Worm (Caenorhabditis elegans) whole organism, young adult: ENCODE measurements around the gene mrp-4.

Source experiments
- C06A6.2 ChIP-seq: fragments of 200-800 bp; sonication (Bioruptor generic); conservative IDR thresholded peaks from 2 replicates; pipeline ENCODE4 v1.3.6; 2022; ENCODE audit warnings: missing genetic modification characterization, missing compliant biosample characterization
- F22D6.2 ChIP-seq: sonication (generic microtip); optimal IDR thresholded peaks from 2 replicates; lab custom pipeline; 2016; ENCODE audit warnings: mild to moderate bottlenecking, missing genetic modification characterization, missing compliant biosample characterization
- F23B12.7 ChIP-seq: sonication (generic microtip); optimal IDR thresholded peaks from 2 replicates; lab custom pipeline; 2017; ENCODE audit warnings: missing genetic modification characterization, mild to moderate bottlenecking, missing compliant biosample characterization, antibody characterized with exemption, moderate library complexity; ENCODE audit not compliant: insufficient read depth
- F49E8.2 ChIP-seq: sonication (generic microtip); optimal IDR thresholded peaks from 3 replicates; lab custom pipeline; 2017; ENCODE audit warnings: missing genetic modification characterization, mild to moderate bottlenecking, missing compliant biosample characterization, antibody characterized with exemption, moderate library complexity; ENCODE audit not compliant: insufficient read depth
- F55B11.4 ChIP-seq: sonication (generic microtip); optimal IDR thresholded peaks from 2 replicates; lab custom pipeline; 2016; ENCODE audit warnings: missing compliant biosample characterization, missing genetic modification characterization, borderline replicate concordance; ENCODE audit not compliant: insufficient read depth
- F57C9.4 ChIP-seq: sonication (generic microtip); optimal IDR thresholded peaks from 2 replicates; lab custom pipeline; 2017; ENCODE audit warnings: mild to moderate bottlenecking, missing genetic modification characterization, missing compliant biosample characterization
- T07F8.4 ChIP-seq: sonication (generic microtip); optimal IDR thresholded peaks from 2 replicates; lab custom pipeline; 2016; ENCODE audit warnings: mild to moderate bottlenecking, missing genetic modification characterization, moderate library complexity, missing compliant biosample characterization
- Y56A3A.18 ChIP-seq: fragments of 200-800 bp; sonication (Bioruptor generic); IDR thresholded peaks from 2 replicates; pipeline ENCODE4 v1.3.6; 2022; ENCODE audit warnings: missing genetic modification reagents, missing genetic modification characterization, missing compliant biosample characterization
- Y67H2A.10 ChIP-seq: fragments of 200-800 bp; sonication (Bioruptor generic); conservative IDR thresholded peaks from 2 replicates; pipeline ENCODE4 v1.3.6; 2022; ENCODE audit warnings: missing genetic modification reagents, missing genetic modification characterization, missing compliant biosample characterization
- aptf-2 ChIP-seq: fragments of 200-800 bp; sonication (Bioruptor generic); conservative IDR thresholded peaks from 2 replicates; pipeline ENCODE4 v1.3.6; 2022; ENCODE audit warnings: missing genetic modification reagents, missing genetic modification characterization, missing compliant biosample characterization
- aptf-3 ChIP-seq: fragments of 200-800 bp; sonication (Bioruptor generic); IDR thresholded peaks from 2 replicates; pipeline ENCODE4 v1.3.6; 2022; ENCODE audit warnings: missing genetic modification characterization, missing compliant biosample characterization
- attf-3 ChIP-seq: fragments of 200-800 bp; sonication (Bioruptor generic); conservative IDR thresholded peaks from 2 replicates; pipeline ENCODE4 v1.3.6; 2022; ENCODE audit warnings: missing genetic modification reagents, missing genetic modification characterization, missing compliant biosample characterization
- attf-6 ChIP-seq: fragments of 200-800 bp; sonication (Bioruptor generic); IDR thresholded peaks from 2 replicates; pipeline ENCODE4 v1.3.6; 2022; ENCODE audit warnings: missing genetic modification reagents, missing genetic modification characterization, missing compliant biosample characterization
- bed-2 ChIP-seq: fragments of 200-800 bp; sonication (Bioruptor generic); IDR thresholded peaks from 2 replicates; pipeline ENCODE4 v1.3.6; 2022; ENCODE audit warnings: missing genetic modification reagents, missing genetic modification characterization, missing compliant biosample characterization
- ceh-100 ChIP-seq: fragments of 200-800 bp; sonication (Bioruptor generic); IDR thresholded peaks from 2 replicates; pipeline ENCODE4 v1.3.6; 2022; ENCODE audit warnings: missing genetic modification reagents, missing genetic modification characterization, missing compliant biosample characterization
- ceh-40 ChIP-seq: fragments of 200-800 bp; sonication (Bioruptor generic); IDR thresholded peaks from 2 replicates; pipeline ENCODE4 v1.3.6; 2022; ENCODE audit warnings: missing genetic modification characterization, missing compliant biosample characterization
- ceh-79 ChIP-seq: sonication (generic microtip); optimal IDR thresholded peaks from 2 replicates; lab custom pipeline; 2017; ENCODE audit warnings: mild to moderate bottlenecking, missing genetic modification characterization, missing compliant biosample characterization
- ceh-91 ChIP-seq: fragments of 200-800 bp; sonication (Bioruptor generic); IDR thresholded peaks from 2 replicates; pipeline ENCODE4 v1.3.6; 2022; ENCODE audit warnings: missing genetic modification reagents, missing genetic modification characterization, missing compliant biosample characterization
- dpff-1 ChIP-seq: sonication (generic microtip); optimal IDR thresholded peaks from 2 replicates; lab custom pipeline; 2017; ENCODE audit warnings: mild to moderate bottlenecking, missing genetic modification characterization, missing compliant biosample characterization
- dpl-1 ChIP-seq: fragments of 150-350 bp; optimal IDR thresholded peaks from 2 replicates; lab custom pipeline; 2014; ENCODE audit warnings: missing biosample characterization, missing genetic modification reagents, missing genetic modification characterization
- efl-1 ChIP-seq: fragments of 150-350 bp; optimal IDR thresholded peaks from 2 replicates; lab custom pipeline; 2014; ENCODE audit warnings: missing biosample characterization, missing genetic modification reagents, missing genetic modification characterization
- ekl-4 ChIP-seq: fragments of 200-800 bp; sonication (Bioruptor generic); IDR thresholded peaks from 2 replicates; pipeline ENCODE4 v1.3.6; 2022; ENCODE audit warnings: missing genetic modification reagents, missing genetic modification characterization, missing compliant biosample characterization
- fkh-3 ChIP-seq: sonication (generic microtip); optimal IDR thresholded peaks from 2 replicates; lab custom pipeline; 2016; ENCODE audit warnings: mild to moderate bottlenecking, missing genetic modification characterization, missing compliant biosample characterization
- gei-17 ChIP-seq: fragments of 200-800 bp; sonication (Bioruptor generic); optimal IDR thresholded peaks from 2 replicates; lab custom pipeline; 2018; ENCODE audit warnings: mild to moderate bottlenecking, missing genetic modification characterization, missing compliant biosample characterization
- him-1 ChIP-seq: sonication (generic microtip); optimal IDR thresholded peaks from 2 replicates; lab custom pipeline; 2016; ENCODE audit warnings: missing genotype, missing genetic modification reagents, missing genetic modification characterization, missing compliant biosample characterization
- lin-26 ChIP-seq: fragments of 200-800 bp; sonication (Bioruptor generic); IDR thresholded peaks from 2 replicates; pipeline ENCODE4 v1.3.6; 2022; ENCODE audit warnings: missing genetic modification reagents, missing genetic modification characterization, missing compliant biosample characterization
- madf-3 ChIP-seq: fragments of 200-800 bp; sonication (Bioruptor generic); IDR thresholded peaks from 2 replicates; pipeline ENCODE4 v1.3.6; 2022; ENCODE audit warnings: missing genetic modification reagents, missing genetic modification characterization, missing compliant biosample characterization
- madf-6 ChIP-seq: fragments of 200-800 bp; sonication (Bioruptor generic); IDR thresholded peaks from 2 replicates; pipeline ENCODE4 v1.3.6; 2022; ENCODE audit warnings: missing genetic modification reagents, missing genetic modification characterization, missing compliant biosample characterization
- madf-8 ChIP-seq: fragments of 200-800 bp; sonication (Bioruptor generic); conservative IDR thresholded peaks from 2 replicates; pipeline ENCODE4 v1.3.6; 2022; ENCODE audit warnings: missing genetic modification reagents, missing genetic modification characterization, missing compliant biosample characterization
- mcd-1 ChIP-seq: fragments of 200-800 bp; sonication (Bioruptor generic); IDR thresholded peaks from 2 replicates; pipeline ENCODE4 v1.3.6; 2022; ENCODE audit warnings: missing genetic modification reagents, missing genetic modification characterization, missing compliant biosample characterization
- mxl-1 ChIP-seq: sonication (generic microtip); optimal IDR thresholded peaks from 2 replicates; lab custom pipeline; 2016; ENCODE audit warnings: missing genetic modification characterization, missing compliant biosample characterization
- nfya-1 ChIP-seq: sonication (generic microtip); optimal IDR thresholded peaks from 2 replicates; lab custom pipeline; 2017; ENCODE audit warnings: antibody characterized with exemption, missing compliant biosample characterization, missing genetic modification characterization, borderline replicate concordance; ENCODE audit not compliant: insufficient read depth
- nfyb-1 ChIP-seq: fragments of 200-800 bp; sonication (Bioruptor generic); IDR thresholded peaks from 2 replicates; pipeline ENCODE4 v1.3.6; 2022; ENCODE audit warnings: missing genetic modification reagents, missing genetic modification characterization, missing compliant biosample characterization
- nhr-179 ChIP-seq: sonication (generic microtip); optimal IDR thresholded peaks from 2 replicates; lab custom pipeline; 2016; ENCODE audit warnings: mild to moderate bottlenecking, missing genetic modification characterization, missing compliant biosample characterization
- nhr-27 ChIP-seq: fragments of 200-800 bp; sonication (Bioruptor generic); optimal IDR thresholded peaks from 2 replicates; lab custom pipeline; 2018; ENCODE audit warnings: mild to moderate bottlenecking, missing genetic modification characterization, moderate library complexity, missing compliant biosample characterization
- nhr-80 ChIP-seq: sonication (generic microtip); optimal IDR thresholded peaks from 2 replicates; lab custom pipeline; 2016; ENCODE audit warnings: missing genetic modification characterization, missing compliant biosample characterization
- pha-4 ChIP-seq: fragments of 150-350 bp; sonication (generic microtip); optimal IDR thresholded peaks from 2 replicates; lab custom pipeline; 2014; ENCODE audit warnings: missing biosample characterization, missing genetic modification reagents, missing genetic modification characterization
- sea-2 ChIP-seq: fragments of 200-800 bp; sonication (Bioruptor generic); IDR thresholded peaks from 2 replicates; pipeline ENCODE4 v1.3.6; 2022; ENCODE audit warnings: missing genetic modification characterization, missing compliant biosample characterization
- snpc-1.1 ChIP-seq: sonication (generic microtip); optimal IDR thresholded peaks from 2 replicates; lab custom pipeline; 2017; ENCODE audit warnings: missing genetic modification characterization, mild to moderate bottlenecking, missing compliant biosample characterization, antibody characterized with exemption, moderate library complexity, missing genotype, missing genetic modification reagents; ENCODE audit not compliant: insufficient read depth
- snpc-1.3 ChIP-seq: sonication (generic microtip); optimal IDR thresholded peaks from 2 replicates; lab custom pipeline; 2017; ENCODE audit warnings: missing genetic modification characterization, mild to moderate bottlenecking, missing compliant biosample characterization, antibody characterized with exemption, moderate library complexity, missing genotype, missing genetic modification reagents; ENCODE audit not compliant: insufficient read depth
- snpc-4 ChIP-seq, 5 experiments: fragments of 150-350 bp in 1 of 5; sonication (generic microtip) in 4 of 5; optimal IDR thresholded peaks; 2 replicates each; lab custom pipeline; 2014 to 2018; ENCODE audit warnings: missing genetic modification characterization in 5 of 5, missing biosample characterization in 3 of 5, antibody characterized with exemption in 2 of 5, mild to moderate bottlenecking in 2 of 5, missing compliant biosample characterization in 2 of 5, missing genotype in 2 of 5, moderate library complexity in 2 of 5, missing genetic modification reagents in 1 of 5
- tbx-9 ChIP-seq: sonication (generic microtip); optimal IDR thresholded peaks from 2 replicates; lab custom pipeline; 2016; ENCODE audit warnings: borderline replicate concordance, missing genetic modification characterization, inconsistent platforms, missing compliant biosample characterization
- xnd-1 ChIP-seq: sonication (generic microtip); optimal IDR thresholded peaks from 2 replicates; lab custom pipeline; 2016; ENCODE audit warnings: missing genotype, missing genetic modification reagents, missing genetic modification characterization, missing compliant biosample characterization
- zim-3 ChIP-seq: sonication (generic microtip); optimal IDR thresholded peaks from 2 replicates; lab custom pipeline; 2017; ENCODE audit warnings: mild to moderate bottlenecking, missing genetic modification characterization, moderate library complexity, missing compliant biosample characterization
- ztf-18 ChIP-seq: sonication (generic microtip); optimal IDR thresholded peaks from 2 replicates; lab custom pipeline; 2016; ENCODE audit warnings: missing genotype, mild to moderate bottlenecking, missing genetic modification characterization, missing compliant biosample characterization
- ztf-26 ChIP-seq: sonication (generic microtip); optimal IDR thresholded peaks from 2 replicates; lab custom pipeline; 2017; ENCODE audit warnings: missing genetic modification characterization, missing compliant biosample characterization
- ztf-28 ChIP-seq: fragments of 200-800 bp; sonication (Bioruptor generic); IDR thresholded peaks from 2 replicates; pipeline ENCODE4 v1.3.6; 2022; ENCODE audit warnings: missing genetic modification reagents, missing genetic modification characterization, missing compliant biosample characterization
- ztf-3 ChIP-seq: fragments of 200-800 bp; sonication (Bioruptor generic); optimal IDR thresholded peaks from 2 replicates; lab custom pipeline; 2018; ENCODE audit warnings: mild to moderate bottlenecking, missing genetic modification characterization, missing compliant biosample characterization

The mrp-4 gene

ce11 chrX:9883837-9884324 is at the start of gene mrp-4:
TSS of gene mrp-4 (plus strand) at chrX:9884274.
- no peak for TF ChIP-seq ztf-18 (tag; lab: Kevin White, UChicago)
- TF ChIP-seq pha-4 (tag; lab: Kevin White, UChicago): no peak
- no peak for TF ChIP-seq nhr-27 (tag; lab: Kevin White, UChicago)
- no peak for TF ChIP-seq nfya-1
- TF ChIP-seq snpc-4 (GFP tag; optimal IDR thresholded peaks at IDR 0.05; lab: Kevin White, UChicago): no peak
- TF ChIP-seq snpc-4 (tag; optimal IDR thresholded peaks at IDR 0.05; lab: Kevin White, UChicago): no peak
- no peak for TF ChIP-seq ceh-40
- TF ChIP-seq madf-3 (GFP tag; lab: Robert Waterston, UW): 0 out of 2 replicates have a peak, but pooled peaks have one; percentile 53
- TF ChIP-seq F22D6.2 (tag; lab: Kevin White, UChicago): no peak
- no peak for TF ChIP-seq tbx-9 (tag; lab: Kevin White, UChicago)
- no peak for TF ChIP-seq attf-6
- TF ChIP-seq aptf-3 (GFP tag; lab: Robert Waterston, UW): peak; percentile 99
- no peak for TF ChIP-seq him-1 (tag; lab: Kevin White, UChicago)
- no peak for TF ChIP-seq attf-3 (GFP tag; lab: Robert Waterston, UW)
- TF ChIP-seq T07F8.4: no peak
- TF ChIP-seq efl-1 (GFP tag; lab: Kevin White, UChicago): peak; percentile 90
- peak; percentile 41 for TF ChIP-seq madf-8
- TF ChIP-seq mxl-1 (tag; lab: Kevin White, UChicago): no peak
- TF ChIP-seq F57C9.4 (tag; lab: Kevin White, UChicago): no peak
- TF ChIP-seq ekl-4 (GFP tag; lab: Robert Waterston, UW): no peak
- peak; percentile 36 for TF ChIP-seq dpl-1 (GFP tag; lab: Kevin White, UChicago)
- TF ChIP-seq Y56A3A.18 (GFP tag; lab: Robert Waterston, UW): no peak
- TF ChIP-seq gei-17 (GFP tag; lab: Kevin White, UChicago): no peak
- peak; percentile 100 for TF ChIP-seq aptf-2 (GFP tag; lab: Robert Waterston, UW)
- TF ChIP-seq dpff-1 (tag; lab: Kevin White, UChicago): no peak
- TF ChIP-seq Y67H2A.10 (GFP tag; lab: Robert Waterston, UW): no peak
- no peak for TF ChIP-seq fkh-3 (tag; lab: Kevin White, UChicago)
- TF ChIP-seq ztf-26 (tag; lab: Kevin White, UChicago): no peak
- no peak for TF ChIP-seq bed-2
- TF ChIP-seq F55B11.4 (tag; lab: Kevin White, UChicago): no peak
- no peak for TF ChIP-seq ceh-79 (tag; lab: Kevin White, UChicago)
- no peak for TF ChIP-seq nhr-80 (tag; lab: Kevin White, UChicago)
- TF ChIP-seq ceh-91 (GFP tag; lab: Robert Waterston, UW): no peak
- no peak for TF ChIP-seq sea-2 (GFP tag; lab: Robert Waterston, UW)
- TF ChIP-seq ceh-100: no peak
- TF ChIP-seq C06A6.2 (GFP tag; lab: Robert Waterston, UW): no peak
- peak; percentile 19 for TF ChIP-seq xnd-1 (tag; lab: Kevin White, UChicago)
- TF ChIP-seq F23B12.7 (tag; lab: Kevin White, UChicago): no peak
- no peak for TF ChIP-seq ztf-28 (GFP tag; lab: Robert Waterston, UW)
- TF ChIP-seq snpc-1.1 (tag; lab: Kevin White, UChicago): no peak
- peak; percentile 77 for TF ChIP-seq madf-6
- no peak for TF ChIP-seq nhr-179
- no peak for TF ChIP-seq zim-3
- TF ChIP-seq nfyb-1 (GFP tag; lab: Robert Waterston, UW): no peak
- no peak for TF ChIP-seq F49E8.2
- no peak for TF ChIP-seq mcd-1 (GFP tag; lab: Robert Waterston, UW)
- TF ChIP-seq lin-26 (GFP tag; lab: Robert Waterston, UW): no peak
- TF ChIP-seq snpc-1.3 (tag; lab: Kevin White, UChicago): no peak
- no peak for TF ChIP-seq ztf-3
